Worm (Caenorhabditis elegans) whole organism, L1 larva: ENCODE measurements around the gene C12D5.10.

ENCODE experiments used
- C04F5.9 ChIP-seq: sonication (generic microtip); optimal IDR thresholded peaks from 2 replicates; lab custom pipeline; 2016; ENCODE audit warnings: missing genetic modification characterization, missing compliant biosample characterization
- C16A3.4 ChIP-seq: fragments of 150-350 bp; optimal IDR thresholded peaks from 2 replicates; lab custom pipeline; 2014; ENCODE audit warnings: missing biosample characterization, missing genetic modification characterization
- F16B12.6 ChIP-seq: fragments of 150-350 bp; optimal IDR thresholded peaks from 2 replicates; lab custom pipeline; 2014; ENCODE audit warnings: missing biosample characterization, missing genetic modification characterization
- Y116A8C.19 ChIP-seq: sonication (generic microtip); optimal IDR thresholded peaks from 2 replicates; lab custom pipeline; 2016; ENCODE audit warnings: missing compliant biosample characterization, missing genetic modification characterization, borderline replicate concordance
- blmp-1 ChIP-seq: fragments of 150-350 bp; optimal IDR thresholded peaks from 2 replicates; lab custom pipeline; 2014; ENCODE audit warnings: missing biosample characterization, missing genetic modification characterization
- ceh-82 ChIP-seq, 3 experiments: fragments of 150-350 bp in 1 of 3; sonication (generic microtip) in 2 of 3; optimal IDR thresholded peaks; 2 replicates each; lab custom pipeline; 2014 to 2017; ENCODE audit warnings: missing biosample characterization in 3 of 3, missing genetic modification characterization in 3 of 3
- dpl-1 ChIP-seq, 3 experiments: fragments of 150-350 bp in 2 of 3; sonication (generic microtip) in 1 of 3; optimal IDR thresholded peaks; 2 replicates each; lab custom pipeline; 2014 to 2017; ENCODE audit warnings: missing biosample characterization in 3 of 3, missing genetic modification characterization in 3 of 3, missing genetic modification reagents in 3 of 3
- elt-2 ChIP-seq: sonication (generic microtip); optimal IDR thresholded peaks from 2 replicates; lab custom pipeline; 2016; ENCODE audit warnings: missing genetic modification characterization, mild to moderate bottlenecking, inconsistent platforms, missing compliant biosample characterization, missing genetic modification reagents
- elt-3 ChIP-seq, 6 experiments: fragments of 150-350 bp in 1 of 6; sonication (generic microtip); optimal IDR thresholded peaks; 2 replicates each; lab custom pipeline; 2017 to 2018; ENCODE audit warnings: missing biosample characterization in 6 of 6, missing genetic modification characterization in 6 of 6, inconsistent platforms in 1 of 6
- ets-5 ChIP-seq: fragments of 200-800 bp; sonication (Bioruptor generic); IDR thresholded peaks from 2 replicates; pipeline ENCODE4 v1.3.6; 2022; ENCODE audit warnings: missing genetic modification characterization, missing compliant biosample characterization
- fkh-10 ChIP-seq: sonication (generic microtip); optimal IDR thresholded peaks from 2 replicates; lab custom pipeline; 2017; ENCODE audit warnings: missing biosample characterization, missing genetic modification reagents, missing genetic modification characterization
- fkh-4 ChIP-seq: sonication (generic microtip); optimal IDR thresholded peaks from 2 replicates; lab custom pipeline; 2016; ENCODE audit warnings: missing compliant biosample characterization, missing genetic modification characterization, borderline replicate concordance
- grh-1 ChIP-seq: fragments of 200-800 bp; sonication (Bioruptor generic); IDR thresholded peaks from 2 replicates; pipeline ENCODE4 v1.3.6; 2022; ENCODE audit warnings: missing genetic modification reagents, missing genetic modification characterization, missing compliant biosample characterization
- hlh-4 ChIP-seq: sonication (generic microtip); optimal IDR thresholded peaks from 2 replicates; lab custom pipeline; 2016; ENCODE audit warnings: mild to moderate bottlenecking, missing genetic modification characterization, missing compliant biosample characterization
- irx-1 ChIP-seq: sonication (generic microtip); optimal IDR thresholded peaks from 2 replicates; lab custom pipeline; 2016; ENCODE audit warnings: missing genetic modification characterization, missing compliant biosample characterization
- lin-13 ChIP-seq: fragments of 150-350 bp; optimal IDR thresholded peaks from 2 replicates; lab custom pipeline; 2014; ENCODE audit warnings: missing biosample characterization, missing genetic modification reagents, missing genetic modification characterization
- lin-14 ChIP-seq: fragments of 200-800 bp; sonication (Bioruptor generic); optimal IDR thresholded peaks from 2 replicates; lab custom pipeline; 2018; ENCODE audit warnings: mild to moderate bottlenecking, missing genetic modification characterization, moderate library complexity, missing compliant biosample characterization
- lin-15B ChIP-seq: fragments of 150-350 bp; sonication (generic microtip); optimal IDR thresholded peaks from 3 replicates; lab custom pipeline; 2014; ENCODE audit warnings: missing biosample characterization, missing genetic modification characterization
- lin-39 ChIP-seq: fragments of 150-350 bp; optimal IDR thresholded peaks from 2 replicates; lab custom pipeline; 2014; ENCODE audit warnings: missing biosample characterization, missing genetic modification reagents, missing genetic modification characterization
- lir-3 ChIP-seq: sonication (generic microtip); optimal IDR thresholded peaks from 2 replicates; lab custom pipeline; 2016; ENCODE audit warnings: mild to moderate bottlenecking, missing genetic modification characterization, moderate library complexity, missing compliant biosample characterization; ENCODE audit not compliant: poor library complexity
- mab-9 ChIP-seq: fragments of 200-800 bp; sonication (Bioruptor generic); IDR thresholded peaks from 2 replicates; pipeline ENCODE4 v1.3.6; 2022; ENCODE audit warnings: missing genetic modification reagents, missing genetic modification characterization, missing compliant biosample characterization
- mdl-1 ChIP-seq, 2 experiments: fragments of 150-350 bp; optimal IDR thresholded peaks; 2 replicates each; lab custom pipeline; 2014 to 2017; ENCODE audit warnings: missing biosample characterization in 2 of 2, missing genetic modification characterization in 2 of 2, inconsistent platforms in 1 of 2
- mef-2 ChIP-seq: fragments of 150-350 bp; optimal IDR thresholded peaks from 2 replicates; lab custom pipeline; 2014; ENCODE audit warnings: missing biosample characterization, missing genetic modification characterization
- mep-1 ChIP-seq: fragments of 150-350 bp; optimal IDR thresholded peaks from 2 replicates; lab custom pipeline; 2014; ENCODE audit warnings: missing biosample characterization, missing genetic modification characterization
- nhr-12 ChIP-seq: sonication (generic microtip); optimal IDR thresholded peaks from 2 replicates; lab custom pipeline; 2017; ENCODE audit warnings: missing biosample characterization, missing genetic modification characterization
- nhr-19 ChIP-seq: fragments of 200-800 bp; sonication (Bioruptor generic); conservative IDR thresholded peaks from 2 replicates; pipeline ENCODE4 v1.3.6; 2022; ENCODE audit warnings: missing genetic modification characterization, missing compliant biosample characterization
- nhr-47 ChIP-seq: sonication (generic microtip); optimal IDR thresholded peaks from 2 replicates; lab custom pipeline; 2016; ENCODE audit warnings: mild to moderate bottlenecking, missing genetic modification characterization, moderate library complexity, missing compliant biosample characterization
- nhr-85 ChIP-seq: sonication (generic microtip); peaks from one replicate; lab custom pipeline; 2016; ENCODE audit warnings: missing genetic modification characterization, inconsistent platforms, missing compliant biosample characterization
- pax-3 ChIP-seq: fragments of 200-800 bp; sonication (Bioruptor generic); optimal IDR thresholded peaks from 2 replicates; lab custom pipeline; 2018; ENCODE audit warnings: mild to moderate bottlenecking, missing genetic modification characterization, moderate library complexity, missing compliant biosample characterization
- pqm-1 ChIP-seq: sonication (generic microtip); optimal IDR thresholded peaks from 3 replicates; lab custom pipeline; 2017; ENCODE audit warnings: missing biosample characterization, missing genetic modification characterization
- rnt-1 ChIP-seq: sonication (generic microtip); optimal IDR thresholded peaks from 2 replicates; lab custom pipeline; 2016; ENCODE audit warnings: mild to moderate bottlenecking, missing genetic modification characterization, moderate library complexity, missing compliant biosample characterization
- snpc-4 ChIP-seq: fragments of 150-350 bp; optimal IDR thresholded peaks from 2 replicates; lab custom pipeline; 2014; ENCODE audit warnings: missing biosample characterization, missing genetic modification characterization
- sox-4 ChIP-seq: sonication (generic microtip); optimal IDR thresholded peaks from 2 replicates; lab custom pipeline; 2016; ENCODE audit warnings: missing genetic modification characterization, missing compliant biosample characterization
- sptf-1 ChIP-seq: fragments of 150-350 bp; optimal IDR thresholded peaks from 2 replicates; lab custom pipeline; 2014; ENCODE audit warnings: missing biosample characterization, missing genetic modification characterization
- swsn-7 ChIP-seq: sonication (generic microtip); optimal IDR thresholded peaks from 2 replicates; lab custom pipeline; 2016; ENCODE audit warnings: missing genetic modification characterization, missing compliant biosample characterization
- tbx-2 ChIP-seq: sonication (generic microtip); optimal IDR thresholded peaks from 2 replicates; lab custom pipeline; 2016; ENCODE audit warnings: missing genetic modification characterization, missing compliant biosample characterization
- tlp-1 ChIP-seq: fragments of 150-350 bp; optimal IDR thresholded peaks from 2 replicates; lab custom pipeline; 2014; ENCODE audit warnings: missing biosample characterization, missing genetic modification characterization
- unc-130 ChIP-seq: fragments of 150-350 bp; optimal IDR thresholded peaks from 2 replicates; lab custom pipeline; 2017; ENCODE audit warnings: missing biosample characterization, missing genetic modification characterization, inconsistent platforms
- vab-15 ChIP-seq: sonication (generic microtip); optimal IDR thresholded peaks from 2 replicates; lab custom pipeline; 2017; ENCODE audit warnings: missing genotype, mild to moderate bottlenecking, missing genetic modification characterization, missing compliant biosample characterization
- xbp-1 ChIP-seq: sonication (generic microtip); optimal IDR thresholded peaks from 2 replicates; lab custom pipeline; 2016; ENCODE audit warnings: missing genetic modification characterization, missing compliant biosample characterization

The C12D5.10 gene

DNA sequence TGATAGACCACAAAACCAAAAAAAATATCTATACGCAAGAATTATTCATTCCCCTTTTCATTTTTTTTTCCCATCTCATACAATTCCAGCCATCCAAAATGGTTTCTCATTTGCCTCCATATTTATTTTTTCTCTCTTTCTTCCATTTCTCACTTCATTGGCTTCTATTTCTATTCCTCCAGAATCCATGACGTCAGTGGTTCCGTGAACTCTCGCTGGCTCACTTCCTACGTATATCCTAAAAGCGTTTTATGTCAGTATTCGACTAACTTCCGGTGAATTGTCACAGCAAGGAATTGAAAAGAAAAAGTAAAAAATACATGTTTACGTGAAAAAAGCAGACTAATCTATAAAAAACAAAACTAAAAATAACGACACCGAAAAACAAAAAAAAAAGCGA, 33.6 kb upstream of the C12D5.10 start (continued):
- TF ChIP-seq dpl-1 (GFP tag; optimal IDR thresholded peaks at IDR 0.05; lab: Kevin White, UChicago): no peak
- no peak for TF ChIP-seq vab-15 (tag; lab: Kevin White, UChicago)
- no peak for TF ChIP-seq lir-3 (tag; lab: Kevin White, UChicago)
- TF ChIP-seq tbx-2 (tag; lab: Kevin White, UChicago): peak; percentile 13
- no peak for TF ChIP-seq elt-2 (tag; lab: Kevin White, UChicago)
- TF ChIP-seq swsn-7 (tag; lab: Kevin White, UChicago): no peak
- no peak for TF ChIP-seq tlp-1
- TF ChIP-seq lin-15B (tag; lab: Kevin White, UChicago): no peak
- no peak for TF ChIP-seq snpc-4 (tag; lab: Kevin White, UChicago)
- no peak for TF ChIP-seq nhr-85 (tag; lab: Kevin White, UChicago)
- TF ChIP-seq C16A3.4 (tag; lab: Kevin White, UChicago): no peak
- TF ChIP-seq lin-14 (GFP tag; lab: Kevin White, UChicago): peak; percentile 75
- TF ChIP-seq sptf-1 (tag; lab: Kevin White, UChicago): no peak
- no peak for TF ChIP-seq fkh-4 (tag; lab: Kevin White, UChicago)
- TF ChIP-seq sox-4 (tag; lab: Kevin White, UChicago): no peak
- TF ChIP-seq C04F5.9 (tag; lab: Kevin White, UChicago): no peak
- no peak for TF ChIP-seq ceh-82 (tag; optimal IDR thresholded peaks at IDR 0.05; lab: Kevin White, UChicago)
- TF ChIP-seq mdl-1 (tag; optimal IDR thresholded peaks at IDR 0.05; lab: Kevin White, UChicago): no peak
- no peak for TF ChIP-seq blmp-1 (tag; lab: Kevin White, UChicago)
- TF ChIP-seq, all 84 proteins: peak for 8

- TF ChIP-seq grh-1 (GFP tag; lab: Robert Waterston, UW) (no peak), ets-5 (GFP tag; lab: Robert Waterston, UW) (no peak), blmp-1 (tag; lab: Kevin White, UChicago) (no peak), lin-39 (tag; lab: Kevin White, UChicago) (no peak), mef-2 (tag; lab: Kevin White, UChicago) (no peak), elt-3 (tag; optimal IDR thresholded peaks at IDR 0.05; lab: Kevin White, UChicago) (no peak), unc-130 (tag; lab: Kevin White, UChicago) (no peak)
- TF ChIP-seq, all 84 proteins: peak for 0
Observed at ce11 chrV:7726202-7726601, 32.9 kb upstream of the C12D5.10 start.

- TF ChIP-seq mef-2 (tag; lab: Kevin White, UChicago): no peak
- no peak for TF ChIP-seq pqm-1 (tag; lab: Kevin White, UChicago)
- no peak for TF ChIP-seq mab-9 (GFP tag; lab: Robert Waterston, UW)
- TF ChIP-seq nhr-47: no peak
- TF ChIP-seq Y116A8C.19: no peak
- no peak for TF ChIP-seq sox-4 (tag; lab: Kevin White, UChicago)
- TF ChIP-seq tbx-2 (tag; lab: Kevin White, UChicago): no peak
- TF ChIP-seq ets-5 (GFP tag; lab: Robert Waterston, UW): no peak
- TF ChIP-seq nhr-12: no peak
- no peak for TF ChIP-seq F16B12.6 (tag; lab: Kevin White, UChicago)
- TF ChIP-seq pax-3 (tag; lab: Kevin White, UChicago): no peak
- TF ChIP-seq fkh-10 (GFP tag; lab: Kevin White, UChicago): no peak
- TF ChIP-seq hlh-4 (tag; lab: Kevin White, UChicago): no peak
- no peak for TF ChIP-seq rnt-1 (tag; lab: Kevin White, UChicago)
- no peak for TF ChIP-seq lin-13 (GFP tag; lab: Kevin White, UChicago)
- TF ChIP-seq nhr-19 (GFP tag; lab: Robert Waterston, UW): no peak
- TF ChIP-seq mep-1 (tag; lab: Kevin White, UChicago): no peak
- no peak for TF ChIP-seq irx-1
- no peak for TF ChIP-seq xbp-1 (tag; lab: Kevin White, UChicago)
Observed at ce11 chrV:7723967-7724544, 30.8 kb upstream of the C12D5.10 start, which contains the start of the genes ZK105.6 and ZK105.8. Gene ZK105.6, minus strand, starts transcription at chrV:7724067. Gene ZK105.8, plus strand, starts transcription at chrV:7724494.
